Worm (Caenorhabditis elegans): ENCODE measurements around the gene srxa-11.

DNA sequence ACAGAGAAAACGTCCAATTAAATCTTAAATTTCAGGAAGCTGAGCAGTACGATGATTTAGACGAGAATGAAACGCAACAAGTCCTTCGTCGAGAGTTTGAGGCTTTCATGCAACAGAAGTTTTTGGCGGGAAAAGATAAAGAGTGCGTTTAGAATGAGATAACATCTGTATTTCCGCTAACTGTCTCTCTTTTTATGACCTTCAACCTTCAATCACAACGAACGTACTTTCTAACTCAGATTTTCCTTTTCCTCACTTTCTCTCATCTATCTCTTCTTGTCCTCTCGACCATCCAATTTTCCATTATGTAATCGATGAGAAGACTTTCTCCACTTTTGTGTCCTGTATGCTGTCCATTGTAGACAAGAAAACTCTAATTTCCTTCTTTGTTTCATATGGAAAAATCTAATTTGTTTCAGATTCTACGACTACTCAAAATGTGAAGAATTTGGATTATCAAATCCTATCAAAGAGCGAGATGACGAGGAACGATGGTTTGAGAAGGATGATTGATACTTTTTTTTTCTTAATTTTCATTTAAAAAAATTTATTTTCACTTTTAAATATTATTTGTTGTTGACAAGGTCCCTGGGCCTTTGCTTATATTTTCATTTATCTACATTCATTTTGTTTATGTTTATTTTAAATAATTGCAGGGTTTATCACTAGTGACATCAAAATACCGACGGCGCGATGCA, 39.5 kb downstream of the srxa-11 start, which contains the start of gene sao-1:
- TF ChIP-seq ama-1 (optimal IDR thresholded peaks at IDR 0.05) (no peak), sea-1 (GFP tag; conservative IDR thresholded peaks at IDR 0.05) (no peak), scrt-1 (GFP tag; IDR thresholded peaks at IDR 0.05) (no peak), F13C5.2 (tag; optimal IDR thresholded peaks at IDR 0.05) (no peak), pes-1 (GFP tag; IDR thresholded peaks at IDR 0.05) (no peak), tbx-37 (GFP tag; conservative IDR thresholded peaks at IDR 0.05) (no peak), tbx-11 (GFP tag; IDR thresholded peaks at IDR 0.05) (no peak), flt-1 (GFP tag; IDR thresholded peaks at IDR 0.05) (no peak), hmbx-1 (tag; optimal IDR thresholded peaks at IDR 0.05) (no peak)

Measured in whole organism, early embryonic.